Worm (Caenorhabditis elegans) whole organism, L1 larva: ENCODE data around the gene Y45G5AM.4.

ENCODE experiments used
- C34B4.2 ChIP-seq: sonication (generic microtip); optimal IDR thresholded peaks from 2 replicates; lab custom pipeline; 2017; ENCODE audit warnings: mild to moderate bottlenecking, missing genetic modification characterization, missing compliant biosample characterization
- ceh-88 ChIP-seq: fragments of 200-800 bp; sonication (Bioruptor generic); IDR thresholded peaks from 2 replicates; pipeline ENCODE4 v1.3.6; 2022; ENCODE audit warnings: missing genetic modification characterization, missing compliant biosample characterization
- dpl-1 ChIP-seq, 3 experiments: fragments of 150-350 bp in 2 of 3; sonication (generic microtip) in 1 of 3; optimal IDR thresholded peaks; 2 replicates each; lab custom pipeline; 2014 to 2017; ENCODE audit warnings: missing biosample characterization in 3 of 3, missing genetic modification characterization in 3 of 3, missing genetic modification reagents in 3 of 3
- dsc-1 ChIP-seq: sonication (generic microtip); optimal IDR thresholded peaks from 2 replicates; lab custom pipeline; 2016; ENCODE audit warnings: mild to moderate bottlenecking, missing genetic modification characterization, missing compliant biosample characterization
- efl-1 ChIP-seq, 4 experiments: fragments of 150-350 bp; optimal IDR thresholded peaks in 3 of 4; peaks in 1 of 4; 1 replicate in 1 of 4; 2 replicates in 3 of 4; lab custom pipeline; 2014; ENCODE audit warnings: missing biosample characterization in 2 of 4, missing genetic modification characterization in 2 of 4, missing genetic modification reagents in 2 of 4
- egl-13 ChIP-seq: sonication (generic microtip); optimal IDR thresholded peaks from 2 replicates; lab custom pipeline; 2016; ENCODE audit warnings: missing genotype, missing genetic modification reagents, missing genetic modification characterization, missing compliant biosample characterization
- elt-3 ChIP-seq, 6 experiments: fragments of 150-350 bp in 1 of 6; sonication (generic microtip); optimal IDR thresholded peaks; 2 replicates each; lab custom pipeline; 2017 to 2018; ENCODE audit warnings: missing biosample characterization in 6 of 6, missing genetic modification characterization in 6 of 6, inconsistent platforms in 1 of 6
- fkh-10 ChIP-seq: sonication (generic microtip); optimal IDR thresholded peaks from 2 replicates; lab custom pipeline; 2017; ENCODE audit warnings: missing biosample characterization, missing genetic modification reagents, missing genetic modification characterization
- fkh-4 ChIP-seq: sonication (generic microtip); optimal IDR thresholded peaks from 2 replicates; lab custom pipeline; 2016; ENCODE audit warnings: missing compliant biosample characterization, missing genetic modification characterization, borderline replicate concordance
- grh-1 ChIP-seq: fragments of 200-800 bp; sonication (Bioruptor generic); IDR thresholded peaks from 2 replicates; pipeline ENCODE4 v1.3.6; 2022; ENCODE audit warnings: missing genetic modification reagents, missing genetic modification characterization, missing compliant biosample characterization
- hpl-2 ChIP-seq: fragments of 150-350 bp; optimal IDR thresholded peaks from 2 replicates; lab custom pipeline; 2014; ENCODE audit warnings: missing biosample characterization, missing genetic modification reagents, missing genetic modification characterization
- irx-1 ChIP-seq: sonication (generic microtip); optimal IDR thresholded peaks from 2 replicates; lab custom pipeline; 2016; ENCODE audit warnings: missing genetic modification characterization, missing compliant biosample characterization
- jun-1 ChIP-seq: fragments of 150-350 bp; optimal IDR thresholded peaks from 2 replicates; lab custom pipeline; 2014; ENCODE audit warnings: missing biosample characterization, missing genetic modification reagents, missing genetic modification characterization
- lin-14 ChIP-seq: fragments of 200-800 bp; sonication (Bioruptor generic); optimal IDR thresholded peaks from 2 replicates; lab custom pipeline; 2018; ENCODE audit warnings: mild to moderate bottlenecking, missing genetic modification characterization, moderate library complexity, missing compliant biosample characterization
- lin-15B ChIP-seq: fragments of 150-350 bp; sonication (generic microtip); optimal IDR thresholded peaks from 3 replicates; lab custom pipeline; 2014; ENCODE audit warnings: missing biosample characterization, missing genetic modification characterization
- lin-35 ChIP-seq, 2 experiments: fragments of 150-350 bp; optimal IDR thresholded peaks; 2 replicates each; lab custom pipeline; 2014; ENCODE audit warnings: missing biosample characterization in 2 of 2, missing genetic modification characterization in 2 of 2, missing genetic modification reagents in 2 of 2
- lin-39 ChIP-seq: fragments of 150-350 bp; optimal IDR thresholded peaks from 2 replicates; lab custom pipeline; 2014; ENCODE audit warnings: missing biosample characterization, missing genetic modification reagents, missing genetic modification characterization
- lir-3 ChIP-seq: sonication (generic microtip); optimal IDR thresholded peaks from 2 replicates; lab custom pipeline; 2016; ENCODE audit warnings: mild to moderate bottlenecking, missing genetic modification characterization, moderate library complexity, missing compliant biosample characterization; ENCODE audit not compliant: poor library complexity
- lsy-2 ChIP-seq, 2 experiments: fragments of 150-350 bp; optimal IDR thresholded peaks; 2 replicates each; lab custom pipeline; 2014; ENCODE audit warnings: missing biosample characterization in 2 of 2, missing genetic modification characterization in 2 of 2
- mdl-1 ChIP-seq, 2 experiments: fragments of 150-350 bp; optimal IDR thresholded peaks; 2 replicates each; lab custom pipeline; 2014 to 2017; ENCODE audit warnings: missing biosample characterization in 2 of 2, missing genetic modification characterization in 2 of 2, inconsistent platforms in 1 of 2
- mep-1 ChIP-seq: fragments of 150-350 bp; optimal IDR thresholded peaks from 2 replicates; lab custom pipeline; 2014; ENCODE audit warnings: missing biosample characterization, missing genetic modification characterization
- nhr-12 ChIP-seq: sonication (generic microtip); optimal IDR thresholded peaks from 2 replicates; lab custom pipeline; 2017; ENCODE audit warnings: missing biosample characterization, missing genetic modification characterization
- nhr-19 ChIP-seq: fragments of 200-800 bp; sonication (Bioruptor generic); conservative IDR thresholded peaks from 2 replicates; pipeline ENCODE4 v1.3.6; 2022; ENCODE audit warnings: missing genetic modification characterization, missing compliant biosample characterization
- nhr-28 ChIP-seq: fragments of 150-350 bp; optimal IDR thresholded peaks from 2 replicates; lab custom pipeline; 2014; ENCODE audit warnings: missing biosample characterization, missing genetic modification characterization
- nhr-71 ChIP-seq: sonication (generic microtip); optimal IDR thresholded peaks from 2 replicates; lab custom pipeline; 2016; ENCODE audit warnings: mild to moderate bottlenecking, missing genetic modification characterization, moderate library complexity, missing compliant biosample characterization
- nhr-90 ChIP-seq: sonication (generic microtip); optimal IDR thresholded peaks from 2 replicates; lab custom pipeline; 2016; ENCODE audit warnings: mild to moderate bottlenecking, missing genetic modification characterization, missing compliant biosample characterization; ENCODE audit not compliant: poor library complexity
- pax-3 ChIP-seq: fragments of 200-800 bp; sonication (Bioruptor generic); optimal IDR thresholded peaks from 2 replicates; lab custom pipeline; 2018; ENCODE audit warnings: mild to moderate bottlenecking, missing genetic modification characterization, moderate library complexity, missing compliant biosample characterization
- snu-23 ChIP-seq: sonication (generic microtip); optimal IDR thresholded peaks from 2 replicates; lab custom pipeline; 2016; ENCODE audit warnings: missing genetic modification characterization, missing compliant biosample characterization
- swsn-7 ChIP-seq: sonication (generic microtip); optimal IDR thresholded peaks from 2 replicates; lab custom pipeline; 2016; ENCODE audit warnings: missing genetic modification characterization, missing compliant biosample characterization
- tbx-2 ChIP-seq: sonication (generic microtip); optimal IDR thresholded peaks from 2 replicates; lab custom pipeline; 2016; ENCODE audit warnings: missing genetic modification characterization, missing compliant biosample characterization
- vab-15 ChIP-seq: sonication (generic microtip); optimal IDR thresholded peaks from 2 replicates; lab custom pipeline; 2017; ENCODE audit warnings: missing genotype, mild to moderate bottlenecking, missing genetic modification characterization, missing compliant biosample characterization
- zip-4 ChIP-seq: fragments of 200-800 bp; sonication (Bioruptor generic); optimal IDR thresholded peaks from 2 replicates; lab custom pipeline; 2018; ENCODE audit warnings: mild to moderate bottlenecking, missing genetic modification characterization, moderate library complexity, missing compliant biosample characterization
- ztf-11 ChIP-seq, 2 experiments: sonication (generic microtip); optimal IDR thresholded peaks; 2 replicates each; lab custom pipeline; 2016 to 2017; ENCODE audit warnings: missing genetic modification characterization in 2 of 2, missing biosample characterization in 1 of 2, missing compliant biosample characterization in 1 of 2

Y45G5AM.4 gene

ce11 chrV:4164504-4164959, 1.5 kb downstream of the Y45G5AM.4 start, which contains the start of gene Y45G5AM.3:
Gene Y45G5AM.3 (plus strand): TSS chrV:4164554.
- TF ChIP-seq lin-39 (tag; lab: Kevin White, UChicago) (no peak), mdl-1 (tag; optimal IDR thresholded peaks at IDR 0.05; lab: Kevin White, UChicago) (no peak), nhr-90 (tag; lab: Kevin White, UChicago) (no peak), grh-1 (no peak), lsy-2 (tag; optimal IDR thresholded peaks at IDR 0.05; lab: Kevin White, UChicago) (peak in 1 of 2 experiments; percentile 6), tbx-2 (tag; lab: Kevin White, UChicago) (no peak), ceh-88 (GFP tag; lab: Robert Waterston, UW) (no peak), nhr-12 (tag; lab: Kevin White, UChicago) (no peak), dpl-1 (GFP tag; optimal IDR thresholded peaks at IDR 0.05; lab: Kevin White, UChicago) (no peak), irx-1 (peak; percentile 13), hpl-2 (GFP tag; lab: Kevin White, UChicago) (no peak), lin-14 (peak; percentile 21), mep-1 (tag; lab: Kevin White, UChicago) (no peak)

- TF ChIP-seq hpl-2 (GFP tag; lab: Kevin White, UChicago) (no peak), jun-1 (tag; lab: Kevin White, UChicago) (no peak), swsn-7 (tag; lab: Kevin White, UChicago) (no peak), zip-4 (GFP tag; lab: Kevin White, UChicago) (no peak), nhr-71 (tag; lab: Kevin White, UChicago) (no peak), fkh-4 (tag; lab: Kevin White, UChicago) (no peak), pax-3 (no peak), snu-23 (GFP tag; lab: Kevin White, UChicago) (no peak), nhr-28 (no peak), lin-35 (GFP tag; optimal IDR thresholded peaks at IDR 0.05; lab: Kevin White, UChicago) (no peak), nhr-19 (GFP tag; lab: Robert Waterston, UW) (no peak), C34B4.2 (tag; lab: Kevin White, UChicago) (no peak), elt-3 (tag; optimal IDR thresholded peaks at IDR 0.05; lab: Kevin White, UChicago) (no peak), fkh-10 (GFP tag; lab: Kevin White, UChicago) (no peak), nhr-90 (tag; lab: Kevin White, UChicago) (no peak), egl-13 (tag; lab: Kevin White, UChicago) (no peak), vab-15 (tag; lab: Kevin White, UChicago) (no peak)
- TF ChIP-seq, all 84 proteins: peak for 0
These were observed 5.0 kb downstream of the Y45G5AM.4 start for ce11 chrV:4168045-4168444.

- TF ChIP-seq efl-1 (optimal IDR thresholded peaks at IDR 0.05; lab: Kevin White, UChicago) (peak; percentile 29 to 31), efl-1 (GFP tag; optimal IDR thresholded peaks at IDR 0.05 in 1 of 2; lab: Kevin White, UChicago) (peak; percentile 41 to 94), dpl-1 (GFP tag; optimal IDR thresholded peaks at IDR 0.05; lab: Kevin White, UChicago) (peak in 2 of 3 experiments; percentile 25 to 54), lin-35 (GFP tag; optimal IDR thresholded peaks at IDR 0.05; lab: Kevin White, UChicago) (peak in 1 of 2 experiments; percentile 60), dsc-1 (no peak), lin-15B (tag; lab: Kevin White, UChicago) (peak; percentile 37), lir-3 (tag; lab: Kevin White, UChicago) (no peak)
These were observed 6.6 kb downstream of the Y45G5AM.4 start for ce11 chrV:4169658-4170057.

ce11 chrV:4170138-4170537, 7.1 kb downstream of the Y45G5AM.4 start, which contains the start of gene Y45G5AM.7:
Gene Y45G5AM.7 (minus strand): TSS chrV:4170238.
- TF ChIP-seq vab-15 (tag; lab: Kevin White, UChicago) (no peak), efl-1 (optimal IDR thresholded peaks at IDR 0.05; lab: Kevin White, UChicago) (no peak), efl-1 (GFP tag; optimal IDR thresholded peaks at IDR 0.05 in 1 of 2; lab: Kevin White, UChicago) (peak in 1 of 2 experiments; percentile 68), ztf-11 (tag; optimal IDR thresholded peaks at IDR 0.05; lab: Kevin White, UChicago) (no peak)
